Fruit fly (Drosophila melanogaster) whole organism, pupa: ENCODE measurements around the gene Kaz-m1.

Source experiments
- CG13204 ChIP-seq: fragments of 200-800 bp; sonication (Bioruptor generic); optimal IDR thresholded peaks from 2 replicates; lab custom pipeline; 2018; ENCODE audit warnings: missing biosample characterization, mild to moderate bottlenecking, missing genetic modification characterization, moderate library complexity
- CG4496 ChIP-seq: fragments of 200-800 bp; sonication (Bioruptor generic); IDR thresholded peaks from 3 replicates; pipeline ENCODE4 v1.3.6; 2022; ENCODE audit warnings: missing biosample characterization, missing genetic modification characterization
- CG9948 ChIP-seq: fragments of 200-800 bp; sonication (Bioruptor generic); optimal IDR thresholded peaks from 2 replicates; lab custom pipeline; 2018; ENCODE audit warnings: missing biosample characterization, mild to moderate bottlenecking, missing genetic modification characterization, moderate library complexity
- EcR ChIP-seq: fragments of 200-800 bp; sonication (Bioruptor generic); optimal IDR thresholded peaks from 3 replicates; lab custom pipeline; 2019; ENCODE audit warnings: missing biosample characterization, missing genetic modification characterization, mild to moderate bottlenecking, moderate library complexity, missing genetic modification reagents
- fd96Ca ChIP-seq: fragments of 200-800 bp; sonication (Bioruptor generic); IDR thresholded peaks from 3 replicates; pipeline ENCODE4 v1.3.6; 2022; ENCODE audit warnings: missing biosample characterization, missing genetic modification characterization
- gl ChIP-seq: fragments of 200-800 bp; sonication (Bioruptor generic); optimal IDR thresholded peaks from 2 replicates; lab custom pipeline; 2018; ENCODE audit warnings: missing biosample characterization, mild to moderate bottlenecking, missing genetic modification characterization
- rn ChIP-seq: fragments of 200-800 bp; sonication (Bioruptor generic); IDR thresholded peaks from 2 replicates; pipeline ENCODE4 v1.3.6; 2022; ENCODE audit warnings: missing biosample characterization, missing genetic modification characterization

The Kaz-m1 gene

dm6 chr3R:26062911-26063310 lies 48.4 kb downstream of the Kaz-m1 start, which contains the start of gene CG14551:
CG14551 (minus strand) TSS chr3R:26063011.
- TF ChIP-seq fd96Ca (GFP tag; lab: Robert Waterston, UW) (no peak), gl (tag; lab: Kevin White, UChicago) (no peak), CG4496 (GFP tag; lab: Robert Waterston, UW) (no peak), EcR (GFP tag; lab: Kevin White, UChicago) (no peak), rn (GFP tag; lab: Robert Waterston, UW) (no peak)

- TF ChIP-seq CG13204 (GFP tag; lab: Kevin White, UChicago): peak; percentile 66
- no peak for TF ChIP-seq CG9948 (tag; lab: Kevin White, UChicago)
These were observed 50.2 kb downstream of the Kaz-m1 start for dm6 chr3R:26064708-26065107.
